Fruit fly (Drosophila melanogaster): ENCODE data around the gene E2f1.

Gene E2f1

dm6 chr3R:21649053-21649821 lies 11.4 kb downstream of the E2f1 start (continued):
- TF ChIP-seq Ets96B (tag; optimal IDR thresholded peaks at IDR 0.05) (peak; percentile 89), cyc (GFP tag; optimal IDR thresholded peaks at IDR 0.05) (peak; percentile 27), Lpt (GFP tag; optimal IDR thresholded peaks at IDR 0.05) (no peak), vri (GFP tag; optimal IDR thresholded peaks at IDR 0.05) (no peak), acj6 (GFP tag; optimal IDR thresholded peaks at IDR 0.05) (peak; percentile 69), CG8319 (GFP tag; optimal IDR thresholded peaks at IDR 0.05) (peak; percentile 25), dac (GFP tag; optimal IDR thresholded peaks at IDR 0.05) (no peak), CG4318 (GFP tag; optimal IDR thresholded peaks at IDR 0.05) (no peak), CG11902 (GFP tag; optimal IDR thresholded peaks at IDR 0.05) (peak; percentile 23), fd59A (GFP tag; optimal IDR thresholded peaks at IDR 0.05) (no peak), Sox15 (GFP tag; optimal IDR thresholded peaks at IDR 0.05) (peak; percentile 55), CG32006 (GFP tag; optimal IDR thresholded peaks at IDR 0.05) (no peak), CG6163 (GFP tag; IDR thresholded peaks at IDR 0.05) (peak; percentile 12; the same call in 1 of the 3 replicates), CG15336 (GFP tag; IDR thresholded peaks at IDR 0.05) (no peak; the same call in 1 of the 2 replicates), CG8632 (GFP tag; optimal IDR thresholded peaks at IDR 0.05) (peak; percentile 76), Hr4 (GFP tag; optimal IDR thresholded peaks at IDR 0.05) (no peak), svp (GFP tag) (peak; percentile 79), CG1621 (tag; optimal IDR thresholded peaks at IDR 0.05) (no peak), CG6854 (GFP tag; optimal IDR thresholded peaks at IDR 0.05) (no peak), Hr38 (GFP tag; optimal IDR thresholded peaks at IDR 0.05) (no peak), Blimp-1 (GFP tag; optimal IDR thresholded peaks at IDR 0.05) (no peak), lz (GFP tag; optimal IDR thresholded peaks at IDR 0.05) (no peak), CG10631 (GFP tag; optimal IDR thresholded peaks at IDR 0.05) (peak; percentile 78)

DNA sequence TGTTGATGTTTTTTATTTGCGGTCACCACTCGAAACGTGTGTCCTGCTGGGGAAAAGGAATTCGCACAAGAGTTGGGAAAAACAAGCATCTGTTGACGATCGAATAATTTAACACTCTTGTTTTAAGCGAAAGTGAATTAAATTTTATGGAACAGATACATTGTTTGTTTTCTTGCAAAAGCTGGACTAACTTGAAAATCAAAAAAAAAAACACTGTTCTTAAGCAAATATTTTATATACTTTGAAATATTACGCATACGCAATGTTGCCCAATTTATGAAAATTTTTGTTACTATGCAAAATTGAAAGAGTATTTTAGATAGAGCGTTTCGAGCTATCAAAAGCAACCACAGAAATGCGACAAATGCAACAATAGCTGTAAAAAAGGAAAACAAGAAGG lies 12.2 kb downstream of the E2f1 start:
- TF ChIP-seq Hr39 (GFP tag; optimal IDR thresholded peaks at IDR 0.05) (peak; percentile 61), CG16779 (tag; optimal IDR thresholded peaks at IDR 0.05) (no peak), dsx (GFP tag; optimal IDR thresholded peaks at IDR 0.05; ENCODE audit: poor library complexity, severe bottlenecking) (no peak), Eip78C (GFP tag) (peak; percentile 93), dac (GFP tag; optimal IDR thresholded peaks at IDR 0.05) (no peak), CG8632 (GFP tag; optimal IDR thresholded peaks at IDR 0.05) (peak; percentile 42), fkh (GFP tag; optimal IDR thresholded peaks at IDR 0.05) (no peak), CG6792 (GFP tag; optimal IDR thresholded peaks at IDR 0.05) (peak; percentile 52), lz (GFP tag; optimal IDR thresholded peaks at IDR 0.05) (peak; percentile 63), CG8119 (GFP tag; IDR thresholded peaks at IDR 0.05) (no peak), CG7368 (GFP tag; optimal IDR thresholded peaks at IDR 0.05) (no peak), Hr4 (GFP tag; optimal IDR thresholded peaks at IDR 0.05) (no peak), Ets96B (tag; optimal IDR thresholded peaks at IDR 0.05) (peak; percentile 16), fd85E (GFP tag; optimal IDR thresholded peaks at IDR 0.05) (no peak), Smox (GFP tag; optimal IDR thresholded peaks at IDR 0.05) (peak; percentile 71), CG6163 (GFP tag; IDR thresholded peaks at IDR 0.05) (0 out of 3 replicates have a peak, but pooled peaks have one; percentile 9), CG10669 (GFP tag; optimal IDR thresholded peaks at IDR 0.05) (peak; percentile 43), ss (GFP tag; optimal IDR thresholded peaks at IDR 0.05) (peak in 1 of 2 experiments; percentile 47), salr (GFP tag; optimal IDR thresholded peaks at IDR 0.05) (no peak), pdm3 (GFP tag; optimal IDR thresholded peaks at IDR 0.05) (peak; percentile 59), Ets21C (GFP tag; optimal IDR thresholded peaks at IDR 0.05) (peak; percentile 52), esn (GFP tag; optimal IDR thresholded peaks at IDR 0.05) (peak; percentile 79), vri (GFP tag; optimal IDR thresholded peaks at IDR 0.05) (no peak), CG11902 (GFP tag; optimal IDR thresholded peaks at IDR 0.05) (peak; percentile 17), topi (GFP tag; optimal IDR thresholded peaks at IDR 0.05) (peak; percentile 75), achi (GFP tag; optimal IDR thresholded peaks at IDR 0.05) (peak; percentile 57), CG11762 (GFP tag; optimal IDR thresholded peaks at IDR 0.05; ENCODE audit: insufficient read depth) (no peak), CG34406 (GFP tag; optimal IDR thresholded peaks at IDR 0.05) (peak; percentile 65), CG15336 (GFP tag; IDR thresholded peaks at IDR 0.05) (no peak), Sox15 (GFP tag; optimal IDR thresholded peaks at IDR 0.05) (peak; percentile 32), spab (GFP tag; optimal IDR thresholded peaks at IDR 0.05) (peak; percentile 45), Blimp-1 (GFP tag; optimal IDR thresholded peaks at IDR 0.05) (peak; percentile 80), CG8319 (GFP tag; optimal IDR thresholded peaks at IDR 0.05) (no peak), eg (GFP tag; IDR thresholded peaks at IDR 0.05) (no peak), cyc (GFP tag; optimal IDR thresholded peaks at IDR 0.05) (peak; percentile 55), Eip75B (GFP tag; optimal IDR thresholded peaks at IDR 0.05) (peak; percentile 30), CG3032 (tag; optimal IDR thresholded peaks at IDR 0.05) (peak; percentile 24)

All from whole organism, prepupa.